Worm (Caenorhabditis elegans) whole organism, L3 larva: ENCODE results near the gene T05A8.8.

ENCODE experiments used
- nhr-12 ChIP-seq: fragments of 150-350 bp; optimal IDR thresholded peaks from 2 replicates; lab custom pipeline; 2014; ENCODE audit warnings: missing biosample characterization, missing genetic modification characterization
- snpc-4 ChIP-seq: fragments of 150-350 bp; optimal IDR thresholded peaks from 2 replicates; lab custom pipeline; 2014; ENCODE audit warnings: missing biosample characterization, missing genetic modification characterization

ce11 chrII:2772166-2772565 is 35.7 kb downstream of the T05A8.8 start, which contains the start of gene sdz-10:
- TF ChIP-seq snpc-4 (tag; lab: Kevin White, UChicago): no peak
- no peak for TF ChIP-seq nhr-12
